2 worm cellular contexts compared by ENCODE assay signal in the genomic region with DNA sequence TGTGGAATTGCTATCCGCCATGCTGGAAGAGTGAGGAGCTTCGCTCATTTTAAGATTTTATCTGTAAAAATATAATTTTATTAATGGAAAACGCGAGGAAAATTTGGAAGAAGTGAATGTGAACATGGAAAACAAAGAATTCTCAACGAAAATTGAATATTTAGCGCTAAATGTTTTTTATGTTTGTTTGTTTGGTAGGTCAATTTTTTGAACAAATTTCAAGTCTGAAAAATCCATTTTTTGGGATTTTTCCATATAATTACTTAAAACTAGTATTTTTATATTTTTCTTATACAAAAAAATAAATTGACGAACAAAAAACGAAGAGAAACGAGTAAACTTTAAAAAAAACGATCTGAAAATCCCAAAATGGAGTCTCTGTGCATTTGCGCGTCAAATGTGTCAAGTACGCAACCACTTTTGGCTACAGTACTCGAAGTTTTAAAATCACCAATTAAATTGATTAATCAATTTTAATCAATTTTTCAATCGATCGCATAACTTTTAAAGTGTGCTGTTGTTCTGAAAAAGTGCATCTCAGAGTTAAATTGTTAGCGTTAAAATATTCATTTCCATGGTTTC.
A peak's percentile ranks its signal among the peaks of the same experiment; 100 is the strongest.
TF ChIP-seq lines count a peak whose summit lies in the region.

A gene (minus strand): TSS at position 61 of the 582 bp plus-strand sequence.

TF ChIP-seq in whole organism, L4 larva, 104 proteins besides CTCF, POLR2A, EP300 and RAD21:
- no peak for TF ChIP-seq ceh-28 (tag; optimal IDR thresholded peaks at IDR 0.05; lab: Kevin White, UChicago)
- no peak for TF ChIP-seq lir-3 (tag; optimal IDR thresholded peaks at IDR 0.05; lab: Kevin White, UChicago)
- TF ChIP-seq arid-1 (GFP tag; conservative IDR thresholded peaks at IDR 0.05; lab: Robert Waterston, UW), result no peak
- TF ChIP-seq nhr-77 (tag; optimal IDR thresholded peaks at IDR 0.05; lab: Kevin White, UChicago), result no peak
- no peak for TF ChIP-seq nhr-6 (tag; optimal IDR thresholded peaks at IDR 0.05; lab: Kevin White, UChicago)
- no peak for TF ChIP-seq mxl-3 (GFP tag; optimal IDR thresholded peaks at IDR 0.05; lab: Kevin White, UChicago)
- TF ChIP-seq snpc-1.2 (GFP tag; IDR thresholded peaks at IDR 0.05; lab: Robert Waterston, UW), result peak; percentile 70; the same call in 1 of the 2 replicates

TF ChIP-seq in whole organism, young adult, 124 proteins besides CTCF, POLR2A, EP300 and RAD21:
- TF ChIP-seq dpl-1 (GFP tag; optimal IDR thresholded peaks at IDR 0.05; lab: Kevin White, UChicago), result peak; percentile 19
- TF ChIP-seq madf-6 (GFP tag; IDR thresholded peaks at IDR 0.05; lab: Robert Waterston, UW), result peak; percentile 75
- TF ChIP-seq efl-1 (GFP tag; optimal IDR thresholded peaks at IDR 0.05; lab: Kevin White, UChicago), result peak; percentile 58
- peak; percentile 47 for TF ChIP-seq xnd-1 (tag; optimal IDR thresholded peaks at IDR 0.05; lab: Kevin White, UChicago)
- TF ChIP-seq F10E7.11 (tag; optimal IDR thresholded peaks at IDR 0.05; lab: Kevin White, UChicago), result no peak
- TF ChIP-seq ekl-4 (GFP tag; IDR thresholded peaks at IDR 0.05; lab: Robert Waterston, UW), result no peak
- TF ChIP-seq snpc-4 (GFP tag; optimal IDR thresholded peaks at IDR 0.05; lab: Kevin White, UChicago), result peak; percentile 57
- TF ChIP-seq snpc-4 (tag; optimal IDR thresholded peaks at IDR 0.05; lab: Kevin White, UChicago), result peak in 3 of 4 experiments; percentile 62 to 88 (median 82)
- no peak for TF ChIP-seq ztf-22 (GFP tag; optimal IDR thresholded peaks at IDR 0.05; lab: Kevin White, UChicago)
- peak; percentile 52 for TF ChIP-seq lsl-1 (GFP tag; optimal IDR thresholded peaks at IDR 0.05; lab: Kevin White, UChicago)
- TF ChIP-seq madf-8 (GFP tag; conservative IDR thresholded peaks at IDR 0.05; lab: Robert Waterston, UW), result peak; percentile 65
